Worm (Caenorhabditis elegans) whole organism, early embryonic: Measurements from ENCODE around the gene F59A1.16.

Experiments
- B0310.2 ChIP-seq: sonication (generic microtip); optimal IDR thresholded peaks from 2 replicates; lab custom pipeline; 2016; ENCODE audit warnings: mild to moderate bottlenecking, missing genetic modification characterization, missing compliant biosample characterization
- F13C5.2 ChIP-seq: sonication (generic microtip); optimal IDR thresholded peaks from 2 replicates; lab custom pipeline; 2017; ENCODE audit warnings: mild to moderate bottlenecking, missing genetic modification characterization, inconsistent platforms, missing compliant biosample characterization
- ama-1 ChIP-seq: fragments of 150-350 bp; optimal IDR thresholded peaks from 2 replicates; lab custom pipeline; 2014
- ceh-13 ChIP-seq: fragments of 200-800 bp; sonication (Bioruptor generic); optimal IDR thresholded peaks from 2 replicates; lab custom pipeline; 2018; ENCODE audit warnings: mild to moderate bottlenecking, missing genetic modification characterization, missing compliant biosample characterization
- ceh-36 ChIP-seq: sonication (generic microtip); optimal IDR thresholded peaks from 2 replicates; lab custom pipeline; 2016; ENCODE audit warnings: missing genetic modification characterization, inconsistent platforms, missing compliant biosample characterization
- ets-7 ChIP-seq: sonication (generic microtip); optimal IDR thresholded peaks from 2 replicates; lab custom pipeline; 2016; ENCODE audit warnings: missing genotype, missing genetic modification characterization, missing compliant biosample characterization
- flt-1 ChIP-seq: fragments of 200-800 bp; sonication (Bioruptor generic); IDR thresholded peaks from 2 replicates; pipeline ENCODE4 v1.3.6; 2022; ENCODE audit warnings: missing genetic modification characterization, missing compliant biosample characterization
- hmbx-1 ChIP-seq: sonication (generic microtip); optimal IDR thresholded peaks from 2 replicates; lab custom pipeline; 2016; ENCODE audit warnings: mild to moderate bottlenecking, missing genetic modification characterization, missing compliant biosample characterization
- hmg-4 ChIP-seq: fragments of 200-800 bp; sonication (Bioruptor generic); optimal IDR thresholded peaks from 2 replicates; lab custom pipeline; 2018; ENCODE audit warnings: mild to moderate bottlenecking, missing genetic modification characterization, missing compliant biosample characterization
- pes-1 ChIP-seq: fragments of 200-800 bp; sonication (Bioruptor generic); IDR thresholded peaks from 2 replicates; pipeline ENCODE4 v1.3.6; 2022; ENCODE audit warnings: missing genetic modification reagents, missing genetic modification characterization, missing compliant biosample characterization
- sea-1 ChIP-seq: fragments of 200-800 bp; sonication (Bioruptor generic); conservative IDR thresholded peaks from 2 replicates; pipeline ENCODE4 v1.3.6; 2022; ENCODE audit warnings: missing genetic modification characterization, missing compliant biosample characterization
- tbx-37 ChIP-seq: fragments of 200-800 bp; sonication (Bioruptor generic); conservative IDR thresholded peaks from 2 replicates; pipeline ENCODE4 v1.3.6; 2022; ENCODE audit warnings: missing genetic modification reagents, missing genetic modification characterization, missing compliant biosample characterization
- tra-4 ChIP-seq: sonication (generic microtip); optimal IDR thresholded peaks from 2 replicates; lab custom pipeline; 2017; ENCODE audit warnings: missing genetic modification characterization, missing compliant biosample characterization

- TF ChIP-seq pes-1 = no peak
- no peak for TF ChIP-seq tbx-37 (GFP tag; lab: Robert Waterston, UW)
- no peak for TF ChIP-seq F13C5.2 (tag; lab: Kevin White, UChicago)
- TF ChIP-seq ama-1 = no peak
- TF ChIP-seq hmg-4 (GFP tag; lab: Kevin White, UChicago) = no peak
- TF ChIP-seq hmbx-1 (tag; lab: Kevin White, UChicago) = no peak
- TF ChIP-seq B0310.2 (tag; lab: Kevin White, UChicago) = no peak
- TF ChIP-seq tra-4 (tag; lab: Kevin White, UChicago) = no peak
- TF ChIP-seq ceh-36 (tag; lab: Kevin White, UChicago) = no peak
- no peak for TF ChIP-seq ets-7 (tag; lab: Kevin White, UChicago)
- TF ChIP-seq flt-1 (GFP tag; lab: Robert Waterston, UW) = no peak
- no peak for TF ChIP-seq ceh-13 (GFP tag; lab: Kevin White, UChicago)
- no peak for TF ChIP-seq sea-1 (GFP tag; lab: Robert Waterston, UW)
These were observed 11.4 kb downstream of the F59A1.16 start, which contains the start of gene str-93 for ce11 chrV:17673343-17673742.
